Fruit fly (Drosophila melanogaster): Measurements from ENCODE around the gene Klc.

DNA sequence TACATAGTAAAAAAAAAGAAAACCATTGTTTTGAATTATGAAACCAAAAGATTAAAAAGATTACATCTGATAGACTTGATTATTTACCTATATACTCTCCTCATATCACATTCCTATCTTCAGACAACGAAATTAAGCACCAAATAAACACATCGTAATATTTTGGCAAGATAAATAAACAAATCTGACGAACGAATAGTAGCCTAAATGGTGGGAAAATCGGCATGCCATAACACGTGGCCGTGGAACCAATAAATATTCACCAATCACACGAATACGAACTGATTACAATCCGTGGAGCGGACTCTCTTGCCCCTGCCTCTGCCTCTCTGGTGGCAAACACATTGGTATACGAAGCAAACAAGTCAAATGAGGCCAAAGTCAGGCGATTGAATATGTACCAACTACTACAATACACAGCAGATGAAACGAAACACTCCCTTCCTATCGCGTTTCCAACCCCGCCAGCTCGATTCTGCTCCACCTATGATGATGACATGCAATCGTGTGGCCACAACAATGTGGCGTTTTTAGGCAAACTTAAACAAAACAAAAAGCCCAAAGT is 46.3 kb upstream of the Klc start:
- TF ChIP-seq h (optimal IDR thresholded peaks at IDR 0.05) (no peak), psq (optimal IDR thresholded peaks at IDR 0.05) (no peak)
